Worm (Caenorhabditis elegans) whole organism, early embryonic: ENCODE measurements around the gene phy-4.

Source experiments
- F13C5.2 ChIP-seq: sonication (generic microtip); optimal IDR thresholded peaks from 2 replicates; lab custom pipeline; 2017; ENCODE audit warnings: mild to moderate bottlenecking, missing genetic modification characterization, inconsistent platforms, missing compliant biosample characterization
- ama-1 ChIP-seq: fragments of 150-350 bp; optimal IDR thresholded peaks from 2 replicates; lab custom pipeline; 2014
- ets-7 ChIP-seq: sonication (generic microtip); optimal IDR thresholded peaks from 2 replicates; lab custom pipeline; 2016; ENCODE audit warnings: missing genotype, missing genetic modification characterization, missing compliant biosample characterization

DNA sequence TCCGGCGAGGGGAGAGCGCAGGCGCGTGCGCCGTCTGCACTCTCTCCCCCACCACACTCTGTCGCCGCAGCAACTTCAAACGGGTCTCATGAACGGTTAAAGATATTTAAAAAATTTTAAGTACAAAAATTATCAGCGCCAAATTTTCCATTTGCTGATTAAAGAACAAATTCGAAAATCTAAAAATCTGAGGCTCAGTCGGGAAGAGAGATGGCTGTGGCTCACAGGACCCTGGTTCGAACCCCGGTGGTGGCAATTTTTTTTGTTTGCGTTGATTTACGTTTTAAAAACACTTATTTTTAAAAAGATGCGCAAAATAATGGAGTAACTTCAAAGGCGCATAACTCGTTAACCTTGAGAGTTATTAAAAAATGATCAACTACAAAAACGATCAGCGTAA lies 16.4 kb downstream of the phy-4 start:
- TF ChIP-seq F13C5.2 (tag; lab: Kevin White, UChicago) (no peak), ets-7 (no peak), ama-1 (lab: Kevin White, UChicago) (no peak)
